Fruit fly (Drosophila melanogaster): Measurements from ENCODE around the gene CG12204.

CG12204 gene

dm6 chrX:19453138-19453537, 41.1 kb downstream of the CG12204 start:
- peak; percentile 41 for TF ChIP-seq BtbVII (GFP tag; optimal IDR thresholded peaks at IDR 0.05)
- no peak for TF ChIP-seq CG4404 (GFP tag; IDR thresholded peaks at IDR 0.05)
- no peak for TF ChIP-seq chm (GFP tag; IDR thresholded peaks at IDR 0.05)
- peak; percentile 59 for TF ChIP-seq sens (GFP tag)
- TF ChIP-seq bowl (GFP tag; IDR thresholded peaks at IDR 0.05), result no peak
- no peak for TF ChIP-seq E2f1 (GFP tag; IDR thresholded peaks at IDR 0.05)
- TF ChIP-seq Mad (GFP tag; optimal IDR thresholded peaks at IDR 0.05), result no peak
- TF ChIP-seq ac (GFP tag; optimal IDR thresholded peaks at IDR 0.05), result no peak
- peak; percentile 27; the same call in 1 of the 2 replicates for TF ChIP-seq CG9932 (GFP tag; IDR thresholded peaks at IDR 0.05)
- TF ChIP-seq CHES-1-like (GFP tag; optimal IDR thresholded peaks at IDR 0.05), result no peak
- peak; percentile 53 for TF ChIP-seq slbo (GFP tag; IDR thresholded peaks at IDR 0.05)
- TF ChIP-seq CG6654 (GFP tag; optimal IDR thresholded peaks at IDR 0.05), result no peak
- peak; percentile 20 for TF ChIP-seq CG17829 (tag; optimal IDR thresholded peaks at IDR 0.05)
- TF ChIP-seq CG1647 (GFP tag; optimal IDR thresholded peaks at IDR 0.05), result no peak
- TF ChIP-seq CG17361 (GFP tag; IDR thresholded peaks at IDR 0.05), result 0 out of 3 replicates have a peak, but pooled peaks have one; percentile 30
- no peak for TF ChIP-seq otp (GFP tag; IDR thresholded peaks at IDR 0.05)
- no peak for TF ChIP-seq HLHmδ (GFP tag; optimal IDR thresholded peaks at IDR 0.05)
- no peak for TF ChIP-seq Asciz (GFP tag; optimal IDR thresholded peaks at IDR 0.05)
- no peak for TF ChIP-seq CG13624 (GFP tag; optimal IDR thresholded peaks at IDR 0.05)
- TF ChIP-seq Dek (tag; optimal IDR thresholded peaks at IDR 0.05), result peak; percentile 34
- TF ChIP-seq chif (GFP tag; optimal IDR thresholded peaks at IDR 0.05), result no peak
- TF ChIP-seq Mrtf (GFP tag; IDR thresholded peaks at IDR 0.05), result 0 out of 3 replicates have a peak, but pooled peaks have one; percentile 7
- no peak for TF ChIP-seq fru (optimal IDR thresholded peaks at IDR 0.05)
- TF ChIP-seq gsb-n (tag; optimal IDR thresholded peaks at IDR 0.05), result no peak
- peak; percentile 56; the same call in 1 of the 3 replicates for TF ChIP-seq ci (GFP tag; IDR thresholded peaks at IDR 0.05)
- no peak for TF ChIP-seq CG3838 (GFP tag; optimal IDR thresholded peaks at IDR 0.05)
- TF ChIP-seq CG3281 (GFP tag; optimal IDR thresholded peaks at IDR 0.05), result peak; percentile 55
- TF ChIP-seq Sox102F (GFP tag; optimal IDR thresholded peaks at IDR 0.05), result peak; percentile 45
- TF ChIP-seq corto (GFP tag; optimal IDR thresholded peaks at IDR 0.05), result no peak
- no peak for TF ChIP-seq CG6272 (GFP tag; IDR thresholded peaks at IDR 0.05)
- no peak for TF ChIP-seq stc (GFP tag; IDR thresholded peaks at IDR 0.05)
- no peak for TF ChIP-seq CG6175 (GFP tag; IDR thresholded peaks at IDR 0.05)
- TF ChIP-seq Usf (GFP tag; optimal IDR thresholded peaks at IDR 0.05), result no peak
- TF ChIP-seq Lpt (GFP tag; optimal IDR thresholded peaks at IDR 0.05), result no peak
- TF ChIP-seq CG11398 (GFP tag; optimal IDR thresholded peaks at IDR 0.05), result no peak
- TF ChIP-seq nerfin-1 (tag; optimal IDR thresholded peaks at IDR 0.05), result no peak
- peak; percentile 40 for TF ChIP-seq phol (tag; optimal IDR thresholded peaks at IDR 0.05)
- no peak for TF ChIP-seq dan (GFP tag; IDR thresholded peaks at IDR 0.05)
- TF ChIP-seq tio (GFP tag; optimal IDR thresholded peaks at IDR 0.05), result no peak
- no peak for TF ChIP-seq Vsx1 (GFP tag; optimal IDR thresholded peaks at IDR 0.05)
- no peak for TF ChIP-seq wek (GFP tag; optimal IDR thresholded peaks at IDR 0.05)
- no peak for TF ChIP-seq CG9609 (GFP tag; optimal IDR thresholded peaks at IDR 0.05)
- no peak for TF ChIP-seq so (GFP tag; IDR thresholded peaks at IDR 0.05)
- no peak for TF ChIP-seq CG4820 (GFP tag; optimal IDR thresholded peaks at IDR 0.05)
- no peak for TF ChIP-seq wdn (GFP tag; IDR thresholded peaks at IDR 0.05)
- TF ChIP-seq Doc2 (GFP tag; IDR thresholded peaks at IDR 0.05), result no peak
- no peak for TF ChIP-seq cas (GFP tag; IDR thresholded peaks at IDR 0.05)
- TF ChIP-seq CG2202 (tag; optimal IDR thresholded peaks at IDR 0.05), result no peak
- no peak for TF ChIP-seq cato (GFP tag; optimal IDR thresholded peaks at IDR 0.05; ENCODE audit: borderline replicate concordance)
- peak; percentile 66 for TF ChIP-seq CG12769 (tag; optimal IDR thresholded peaks at IDR 0.05)
- TF ChIP-seq sisA (GFP tag; IDR thresholded peaks at IDR 0.05), result peak; percentile 52
- TF ChIP-seq nau (GFP tag; optimal IDR thresholded peaks at IDR 0.05), result no peak
- TF ChIP-seq CG1792 (GFP tag; optimal IDR thresholded peaks at IDR 0.05), result no peak

Measured in whole organism, embryonic.